Worm (Caenorhabditis elegans) whole organism, L3 larva: ENCODE measurements around the gene his-8.

Source experiments
- ZK546.5 ChIP-seq: sonication (generic microtip); optimal IDR thresholded peaks from 2 replicates; lab custom pipeline; 2017; ENCODE audit warnings: missing biosample characterization, missing genetic modification characterization
- aly-2 ChIP-seq: fragments of 150-350 bp; optimal IDR thresholded peaks from 2 replicates; lab custom pipeline; 2014; ENCODE audit warnings: missing biosample characterization, missing genetic modification characterization
- ceh-82 ChIP-seq: fragments of 150-350 bp; optimal IDR thresholded peaks from 2 replicates; lab custom pipeline; 2014; ENCODE audit warnings: missing biosample characterization, missing genetic modification characterization
- daf-12 ChIP-seq: fragments of 150-350 bp; optimal IDR thresholded peaks from 2 replicates; lab custom pipeline; 2014; ENCODE audit warnings: missing biosample characterization, missing genetic modification reagents, missing genetic modification characterization
- egl-27 ChIP-seq: sonication (generic microtip); optimal IDR thresholded peaks from 4 replicates; lab custom pipeline; 2017; ENCODE audit warnings: missing biosample characterization, missing genetic modification reagents, missing genetic modification characterization
- egl-5 ChIP-seq: fragments of 150-350 bp; optimal IDR thresholded peaks from 2 replicates; lab custom pipeline; 2017; ENCODE audit warnings: missing biosample characterization, missing genetic modification reagents, missing genetic modification characterization, inconsistent platforms
- elt-2 ChIP-seq: sonication (generic microtip); optimal IDR thresholded peaks from 2 replicates; lab custom pipeline; 2016; ENCODE audit warnings: missing genetic modification reagents, mild to moderate bottlenecking, missing genetic modification characterization, missing compliant biosample characterization
- elt-3 ChIP-seq, 3 experiments: fragments of 150-350 bp in 1 of 3; sonication (generic microtip) in 2 of 3; optimal IDR thresholded peaks; 2 replicates in 2 of 3; 4 replicates in 1 of 3; lab custom pipeline; 2014 to 2017; ENCODE audit warnings: missing biosample characterization in 3 of 3, missing genetic modification characterization in 3 of 3
- eor-1 ChIP-seq, 2 experiments: fragments of 150-350 bp; optimal IDR thresholded peaks; 2 replicates each; lab custom pipeline; 2014 to 2018; ENCODE audit warnings: missing biosample characterization in 2 of 2, missing genetic modification characterization in 2 of 2
- fkh-10 ChIP-seq: sonication (generic microtip); optimal IDR thresholded peaks from 2 replicates; lab custom pipeline; 2017; ENCODE audit warnings: missing biosample characterization, missing genetic modification reagents, missing genetic modification characterization
- fos-1 ChIP-seq: fragments of 150-350 bp; optimal IDR thresholded peaks from 2 replicates; lab custom pipeline; 2014; ENCODE audit warnings: missing biosample characterization, missing genetic modification characterization
- hmg-11 ChIP-seq: sonication (generic microtip); optimal IDR thresholded peaks from 2 replicates; lab custom pipeline; 2016; ENCODE audit warnings: missing genetic modification characterization, missing compliant biosample characterization
- lin-15B ChIP-seq: fragments of 150-350 bp; optimal IDR thresholded peaks from 2 replicates; lab custom pipeline; 2014; ENCODE audit warnings: missing biosample characterization, missing genetic modification characterization
- lin-39 ChIP-seq: fragments of 150-350 bp; optimal IDR thresholded peaks from 2 replicates; lab custom pipeline; 2018; ENCODE audit warnings: missing biosample characterization, missing genetic modification reagents, missing genetic modification characterization
- lsy-12 ChIP-seq: sonication (generic microtip); optimal IDR thresholded peaks from 2 replicates; lab custom pipeline; 2016; ENCODE audit warnings: mild to moderate bottlenecking, missing genetic modification characterization, missing compliant biosample characterization
- nfya-1 ChIP-seq: sonication (generic microtip); optimal IDR thresholded peaks from 2 replicates; lab custom pipeline; 2017; ENCODE audit warnings: missing genetic modification characterization, mild to moderate bottlenecking, missing compliant biosample characterization, antibody characterized with exemption, moderate library complexity; ENCODE audit not compliant: insufficient read depth
- nhr-237 ChIP-seq: fragments of 150-350 bp; optimal IDR thresholded peaks from 2 replicates; lab custom pipeline; 2014; ENCODE audit warnings: missing biosample characterization, missing genetic modification characterization
- nhr-25 ChIP-seq: sonication (generic microtip); optimal IDR thresholded peaks from 2 replicates; lab custom pipeline; 2017; ENCODE audit warnings: missing biosample characterization, missing genetic modification characterization
- nhr-43 ChIP-seq: sonication (generic microtip); optimal IDR thresholded peaks from 2 replicates; lab custom pipeline; 2016; ENCODE audit warnings: mild to moderate bottlenecking, missing genetic modification characterization, missing compliant biosample characterization; ENCODE audit not compliant: poor library complexity, severe bottlenecking
- nhr-67 ChIP-seq: fragments of 150-350 bp; optimal IDR thresholded peaks from 2 replicates; lab custom pipeline; 2014; ENCODE audit warnings: missing biosample characterization, missing genetic modification characterization
- pha-4 ChIP-seq: fragments of 150-350 bp; optimal IDR thresholded peaks from 2 replicates; lab custom pipeline; 2014; ENCODE audit warnings: missing biosample characterization, missing genetic modification reagents, missing genetic modification characterization
- pqm-1 ChIP-seq: fragments of 150-350 bp; optimal IDR thresholded peaks from 2 replicates; lab custom pipeline; 2017; ENCODE audit warnings: missing biosample characterization, missing genetic modification characterization, inconsistent platforms
- sea-2 ChIP-seq: fragments of 150-350 bp; sonication (generic microtip); optimal IDR thresholded peaks from 4 replicates; lab custom pipeline; 2014; ENCODE audit warnings: missing biosample characterization, missing genetic modification reagents, missing genetic modification characterization
- skn-1 ChIP-seq: fragments of 150-350 bp; optimal IDR thresholded peaks from 2 replicates; lab custom pipeline; 2014; ENCODE audit warnings: missing biosample characterization, missing genetic modification characterization
- snpc-4 ChIP-seq: fragments of 150-350 bp; optimal IDR thresholded peaks from 2 replicates; lab custom pipeline; 2014; ENCODE audit warnings: missing biosample characterization, missing genetic modification characterization
- unc-39 ChIP-seq: sonication (generic microtip); optimal IDR thresholded peaks from 4 replicates; lab custom pipeline; 2017; ENCODE audit warnings: missing biosample characterization, missing genetic modification characterization
- unc-62 ChIP-seq: fragments of 150-350 bp; sonication (generic microtip); optimal IDR thresholded peaks from 4 replicates; lab custom pipeline; 2014; ENCODE audit warnings: missing biosample characterization, missing genetic modification reagents, missing genetic modification characterization

his-8 gene

ce11 chrV:8548989-8549388, 16.1 kb upstream of the his-8 start, which contains the start of gene stdh-4:
Gene stdh-4 (plus strand): TSS chrV:8549289.
- TF ChIP-seq pqm-1 (tag; lab: Kevin White, UChicago) (no peak), unc-39 (tag; lab: Kevin White, UChicago) (no peak), ceh-82 (no peak), elt-2 (tag; lab: Kevin White, UChicago) (no peak), nhr-43 (tag; lab: Kevin White, UChicago) (no peak), daf-12 (tag; lab: Kevin White, UChicago) (no peak), ZK546.5 (tag; lab: Kevin White, UChicago) (no peak), nhr-67 (tag; lab: Kevin White, UChicago) (no peak), skn-1 (tag; lab: Kevin White, UChicago) (no peak), egl-5 (tag; lab: Kevin White, UChicago) (no peak), snpc-4 (tag; lab: Kevin White, UChicago) (no peak), unc-62 (no peak), egl-27 (tag; lab: Kevin White, UChicago) (no peak)

ce11 chrV:8545531-8546224, 12.8 kb upstream of the his-8 start, which contains the start of the genes slc-17.8 and asns-1:
Gene slc-17.8 (minus strand): TSS chrV:8545581.
Gene asns-1 (plus strand): TSS chrV:8546174.
- TF ChIP-seq egl-27 (tag; lab: Kevin White, UChicago) (no peak), pqm-1 (tag; lab: Kevin White, UChicago) (no peak), snpc-4 (tag; lab: Kevin White, UChicago) (no peak), lin-15B (no peak), lsy-12 (no peak), nhr-237 (tag; lab: Kevin White, UChicago) (no peak)

ce11 chrV:8537031-8537430, 4.1 kb upstream of the his-8 start, which contains the start of gene otpl-4:
Gene otpl-4 (plus strand): TSS chrV:8537331.
- TF ChIP-seq nfya-1: no peak
- no peak for TF ChIP-seq ZK546.5 (tag; lab: Kevin White, UChicago)
- no peak for TF ChIP-seq snpc-4 (tag; lab: Kevin White, UChicago)
- TF ChIP-seq pha-4 (tag; lab: Kevin White, UChicago): no peak
- TF ChIP-seq egl-27 (tag; lab: Kevin White, UChicago): no peak
- no peak for TF ChIP-seq fkh-10
- TF ChIP-seq ceh-82: no peak
- no peak for TF ChIP-seq elt-3 (tag; optimal IDR thresholded peaks at IDR 0.05; lab: Kevin White, UChicago)
- no peak for TF ChIP-seq nhr-237 (tag; lab: Kevin White, UChicago)
- TF ChIP-seq eor-1 (tag; optimal IDR thresholded peaks at IDR 0.05; lab: Kevin White, UChicago): no peak
- TF ChIP-seq aly-2 (tag; lab: Kevin White, UChicago): no peak
- TF ChIP-seq hmg-11 (tag; lab: Kevin White, UChicago): no peak
- TF ChIP-seq sea-2: no peak
- TF ChIP-seq fos-1 (tag; lab: Kevin White, UChicago): no peak
- TF ChIP-seq lin-39 (tag; lab: Kevin White, UChicago): no peak
- TF ChIP-seq pqm-1 (tag; lab: Kevin White, UChicago): no peak
- TF ChIP-seq nhr-43 (tag; lab: Kevin White, UChicago): no peak

- no peak for TF ChIP-seq pqm-1 (tag; lab: Kevin White, UChicago)
- no peak for TF ChIP-seq daf-12 (tag; lab: Kevin White, UChicago)
- TF ChIP-seq, all 47 proteins: peak for 0
Measured at ce11 chrV:8536213-8536612, 3.3 kb upstream of the his-8 start, which contains the start of gene his-39. Gene his-39 (plus strand): TSS chrV:8536513.

ce11 chrV:8534534-8535283, 1.8 kb upstream of the his-8 start, which contains the start of the genes his-6 and his-5:
Gene his-6 (minus strand): TSS chrV:8534977.
Gene his-5 (plus strand): TSS chrV:8535214.
- TF ChIP-seq elt-2 (tag; lab: Kevin White, UChicago) (peak; percentile 23), nhr-43 (tag; lab: Kevin White, UChicago) (peak; percentile 26), nhr-25 (peak; percentile 50)
